Fruit fly (Drosophila melanogaster): ENCODE measurements around the gene Doc3.

The Doc3 gene

DNA sequence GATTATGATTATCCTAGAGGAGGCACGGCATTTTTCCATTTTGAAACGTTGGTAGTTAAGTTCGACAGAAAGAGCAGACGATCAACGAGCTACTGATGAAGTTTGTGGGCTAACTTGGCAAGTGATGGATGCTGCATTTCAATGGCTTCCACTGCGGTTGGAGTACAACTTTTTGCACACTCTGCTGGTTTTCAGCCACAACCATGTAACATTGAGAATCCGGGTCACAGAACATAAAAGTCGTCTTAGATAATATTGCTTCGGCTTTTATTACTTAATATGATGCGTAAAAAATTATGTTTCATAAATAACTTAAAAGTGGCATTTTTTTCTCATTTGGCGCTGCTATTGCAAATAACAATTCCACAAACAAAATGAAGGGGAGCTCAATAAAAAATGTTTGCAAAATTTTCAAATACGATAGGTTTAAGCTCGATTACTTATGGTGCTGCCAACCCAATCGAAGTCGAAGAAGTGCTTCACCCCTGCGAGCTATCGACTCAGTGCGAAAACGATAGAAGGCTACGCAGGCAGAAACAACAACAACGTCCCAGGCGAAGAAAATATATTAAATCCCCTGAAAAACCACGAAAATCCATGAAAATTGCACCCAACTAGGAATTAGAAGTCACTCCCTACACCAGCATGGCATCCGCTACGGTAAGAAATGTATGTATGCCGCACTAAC is 38.5 kb upstream of the Doc3 start, which contains the start of the genes CG5653 and CG5021 (continued):
- no peak for TF ChIP-seq Ptx1 (GFP tag; IDR thresholded peaks at IDR 0.05)
- TF ChIP-seq stwl (tag; optimal IDR thresholded peaks at IDR 0.05), result peak; percentile 53
- no peak for TF ChIP-seq CG14965 (GFP tag; optimal IDR thresholded peaks at IDR 0.05; ENCODE audit: borderline replicate concordance)
- no peak for TF ChIP-seq pum (GFP tag; optimal IDR thresholded peaks at IDR 0.05)
- peak; percentile 98 for TF ChIP-seq trem (tag; optimal IDR thresholded peaks at IDR 0.05)
- peak; percentile 52; the same call in 1 of the 2 replicates for TF ChIP-seq rib (GFP tag; IDR thresholded peaks at IDR 0.05)
- TF ChIP-seq seq (GFP tag; IDR thresholded peaks at IDR 0.05), result no peak
- peak; percentile 47 for TF ChIP-seq HmgZ (tag; optimal IDR thresholded peaks at IDR 0.05)
- peak; percentile 81 for TF ChIP-seq CG4360 (GFP tag; IDR thresholded peaks at IDR 0.05)
- TF ChIP-seq ttk (GFP tag; IDR thresholded peaks at IDR 0.05), result no peak
- no peak for TF ChIP-seq PHDP (tag; optimal IDR thresholded peaks at IDR 0.05)
- TF ChIP-seq CG1529 (GFP tag; optimal IDR thresholded peaks at IDR 0.05), result no peak
- TF ChIP-seq ERR (GFP tag; optimal IDR thresholded peaks at IDR 0.05), result no peak
- no peak for TF ChIP-seq nerfin-2 (GFP tag; IDR thresholded peaks at IDR 0.05; ENCODE audit: partially characterized antibody)
- TF ChIP-seq Scr (GFP tag; IDR thresholded peaks at IDR 0.05; ENCODE audit: partially characterized antibody), result peak; percentile 47
- TF ChIP-seq C15 (GFP tag; IDR thresholded peaks at IDR 0.05), result no peak
- no peak for TF ChIP-seq al (GFP tag; IDR thresholded peaks at IDR 0.05)
- no peak for TF ChIP-seq Ravus (GFP tag; IDR thresholded peaks at IDR 0.05)
- no peak for TF ChIP-seq CG10979 (tag; optimal IDR thresholded peaks at IDR 0.05)
- no peak for TF ChIP-seq CG17361 (GFP tag; IDR thresholded peaks at IDR 0.05)
- TF ChIP-seq wdn (GFP tag; IDR thresholded peaks at IDR 0.05), result no peak
- TF ChIP-seq Xrp1 (GFP tag; IDR thresholded peaks at IDR 0.05), result 0 out of 2 replicates have a peak, but pooled peaks have one; percentile 8
- TF ChIP-seq Dref (GFP tag; IDR thresholded peaks at IDR 0.05), result peak; percentile 96
- TF ChIP-seq gfzf (GFP tag; optimal IDR thresholded peaks at IDR 0.05), result peak; percentile 27
- TF ChIP-seq HLH4C (GFP tag; IDR thresholded peaks at IDR 0.05; ENCODE audit: partially characterized antibody), result peak; percentile 68; the same call in 2 of the 3 replicates
- TF ChIP-seq Atf3 (GFP tag; optimal IDR thresholded peaks at IDR 0.05), result no peak
- TF ChIP-seq CG2116 (GFP tag; optimal IDR thresholded peaks at IDR 0.05), result peak; percentile 58
- TF ChIP-seq ewg (GFP tag; optimal IDR thresholded peaks at IDR 0.05), result no peak
- no peak for TF ChIP-seq CG12219 (GFP tag; optimal IDR thresholded peaks at IDR 0.05)
- peak; percentile 66 for TF ChIP-seq CG34224 (GFP tag; IDR thresholded peaks at IDR 0.05; ENCODE audit: partially characterized antibody)
- TF ChIP-seq hb (GFP tag; IDR thresholded peaks at IDR 0.05; ENCODE audit: partially characterized antibody), result peak; percentile 70; the same call in 2 of the 3 replicates
- TF ChIP-seq CG15601 (tag; optimal IDR thresholded peaks at IDR 0.05), result no peak
- TF ChIP-seq z (GFP tag; IDR thresholded peaks at IDR 0.05), result no peak
- peak; percentile 21; the same call in 1 of the 3 replicates for TF ChIP-seq Doc3 (GFP tag; IDR thresholded peaks at IDR 0.05; ENCODE audit: partially characterized antibody)
- peak; percentile 56 for TF ChIP-seq ato (GFP tag; IDR thresholded peaks at IDR 0.05; ENCODE audit: partially characterized antibody)
- TF ChIP-seq Sox102F (GFP tag; optimal IDR thresholded peaks at IDR 0.05), result no peak
- TF ChIP-seq tna (GFP tag; IDR thresholded peaks at IDR 0.05; ENCODE audit: partially characterized antibody), result peak; percentile 65
- TF ChIP-seq CG7963 (GFP tag; IDR thresholded peaks at IDR 0.05; ENCODE audit: partially characterized antibody), result peak; percentile 68
- TF ChIP-seq amos (GFP tag; IDR thresholded peaks at IDR 0.05; ENCODE audit: partially characterized antibody), result peak; percentile 57; the same call in 1 of the 2 replicates
- TF ChIP-seq crp (GFP tag; optimal IDR thresholded peaks at IDR 0.05), result peak in 1 of 2 experiments; percentile 68
- TF ChIP-seq Chrac-16 (GFP tag; optimal IDR thresholded peaks at IDR 0.05), result no peak
- TF ChIP-seq yki (optimal IDR thresholded peaks at IDR 0.05), result no peak
- no peak for TF ChIP-seq CG7556 (GFP tag; optimal IDR thresholded peaks at IDR 0.05)
- no peak for TF ChIP-seq CG5180 (GFP tag; optimal IDR thresholded peaks at IDR 0.05)
- TF ChIP-seq kni (GFP tag; optimal IDR thresholded peaks at IDR 0.05), result no peak
- no peak for TF ChIP-seq ssp (GFP tag; IDR thresholded peaks at IDR 0.05)
- no peak for TF ChIP-seq grau (tag; optimal IDR thresholded peaks at IDR 0.05)
- no peak for TF ChIP-seq crol (GFP tag; IDR thresholded peaks at IDR 0.05)
- TF ChIP-seq CG9727 (GFP tag; optimal IDR thresholded peaks at IDR 0.05), result no peak

All from whole organism, embryonic.